Worm (Caenorhabditis elegans): ENCODE measurements around the gene srlf-29.

The srlf-29 gene

ce11 chrII:1663516-1663915, 2.6 kb upstream of the srlf-29 start, which contains the start of gene duxl-1 (continued):
- TF ChIP-seq unc-86 (tag; optimal IDR thresholded peaks at IDR 0.05) (no peak), ceh-30 (tag; optimal IDR thresholded peaks at IDR 0.05) (no peak), ceh-34 (tag; optimal IDR thresholded peaks at IDR 0.05) (no peak)

ce11 chrII:1668913-1669312, 2.8 kb downstream of the srlf-29 start, which contains the start of gene srw-97:
Gene srw-97 (minus strand): TSS chrII:1669013.
- TF ChIP-seq F13H6.1 (tag; optimal IDR thresholded peaks at IDR 0.05) (no peak), ceh-30 (tag; optimal IDR thresholded peaks at IDR 0.05) (no peak), elt-2 (tag; optimal IDR thresholded peaks at IDR 0.05) (no peak), gmeb-2 (tag; optimal IDR thresholded peaks at IDR 0.05) (no peak), ceh-6 (GFP tag; optimal IDR thresholded peaks at IDR 0.05) (no peak), che-1 (tag; optimal IDR thresholded peaks at IDR 0.05) (no peak), tbx-7 (tag; optimal IDR thresholded peaks at IDR 0.05) (no peak), sox-4 (tag; optimal IDR thresholded peaks at IDR 0.05) (no peak), hlh-6 (tag; optimal IDR thresholded peaks at IDR 0.05) (no peak), unc-3 (GFP tag; conservative IDR thresholded peaks at IDR 0.05) (no peak), unc-3 (tag; optimal IDR thresholded peaks at IDR 0.05) (no peak), ceh-9 (tag; optimal IDR thresholded peaks at IDR 0.05) (no peak), Y22D7AL.16 (tag; optimal IDR thresholded peaks at IDR 0.05) (no peak), hlh-8 (tag; optimal IDR thresholded peaks at IDR 0.05) (no peak), odd-2 (tag; optimal IDR thresholded peaks at IDR 0.05) (no peak)

- TF ChIP-seq sox-2 (GFP tag; IDR thresholded peaks at IDR 0.05): no peak
- no peak for TF ChIP-seq ceh-30 (tag; optimal IDR thresholded peaks at IDR 0.05)
- TF ChIP-seq C08G9.2 (tag; optimal IDR thresholded peaks at IDR 0.05): no peak
- no peak for TF ChIP-seq ceh-9 (tag; optimal IDR thresholded peaks at IDR 0.05)
- TF ChIP-seq ahr-1 (tag; optimal IDR thresholded peaks at IDR 0.05): no peak
- no peak for TF ChIP-seq dve-1 (tag; optimal IDR thresholded peaks at IDR 0.05)
- TF ChIP-seq ztf-16 (tag; optimal IDR thresholded peaks at IDR 0.05): no peak
These were observed 4.2 kb downstream of the srlf-29 start, which contains the start of gene nhx-6 for ce11 chrII:1670260-1670879. Gene nhx-6 (plus strand): TSS chrII:1670829.

ce11 chrII:1670985-1671384, 4.9 kb downstream of the srlf-29 start:
- TF ChIP-seq zip-5 (tag; optimal IDR thresholded peaks at IDR 0.05) (no peak), ceh-18 (tag; optimal IDR thresholded peaks at IDR 0.05) (no peak)

- TF ChIP-seq rnt-1 (tag; optimal IDR thresholded peaks at IDR 0.05): no peak
- no peak for TF ChIP-seq elt-4 (tag; optimal IDR thresholded peaks at IDR 0.05)
- TF ChIP-seq che-1 (tag; optimal IDR thresholded peaks at IDR 0.05): no peak
- TF ChIP-seq ceh-24 (tag; optimal IDR thresholded peaks at IDR 0.05): no peak
- TF ChIP-seq pha-2 (tag; optimal IDR thresholded peaks at IDR 0.05): no peak
- no peak for TF ChIP-seq ahr-1 (tag; optimal IDR thresholded peaks at IDR 0.05)
- TF ChIP-seq ceh-48 (tag; optimal IDR thresholded peaks at IDR 0.05): no peak
- no peak for TF ChIP-seq ref-2 (tag; optimal IDR thresholded peaks at IDR 0.05)
- no peak for TF ChIP-seq fkh-6 (tag; optimal IDR thresholded peaks at IDR 0.05)
- no peak for TF ChIP-seq ceh-31 (tag; optimal IDR thresholded peaks at IDR 0.05)
- no peak for TF ChIP-seq Y22D7AL.16 (tag; optimal IDR thresholded peaks at IDR 0.05)
- no peak for TF ChIP-seq pag-3 (tag; optimal IDR thresholded peaks at IDR 0.05; ENCODE audit: borderline replicate concordance)
- TF ChIP-seq K09A11.1 (tag; optimal IDR thresholded peaks at IDR 0.05; ENCODE audit: insufficient read depth): no peak
- TF ChIP-seq hlh-30 (tag; optimal IDR thresholded peaks at IDR 0.05; ENCODE audit: insufficient read depth): no peak
- TF ChIP-seq npax-4 (tag; optimal IDR thresholded peaks at IDR 0.05): no peak
- TF ChIP-seq nhr-232 (tag; optimal IDR thresholded peaks at IDR 0.05): no peak
These were observed 6.5 kb downstream of the srlf-29 start for ce11 chrII:1672673-1673072.

All from whole organism, late embryonic.